Worm (Caenorhabditis elegans) whole organism, late embryonic: Measurements from ENCODE around the gene cyp-34A7.

Experiments used
- C08G9.2 ChIP-seq: sonication (generic microtip); optimal IDR thresholded peaks from 2 replicates; lab custom pipeline; 2016; ENCODE audit warnings: mild to moderate bottlenecking, missing genetic modification characterization, moderate library complexity, missing compliant biosample characterization
- C38D4.7 ChIP-seq: fragments of 200-800 bp; sonication (Bioruptor generic); optimal IDR thresholded peaks from 2 replicates; lab custom pipeline; 2018; ENCODE audit warnings: mild to moderate bottlenecking, missing genetic modification characterization, moderate library complexity, missing compliant biosample characterization
- F13H6.1 ChIP-seq: sonication (generic microtip); optimal IDR thresholded peaks from 2 replicates; lab custom pipeline; 2016; ENCODE audit warnings: missing genetic modification characterization, missing compliant biosample characterization
- ama-1 ChIP-seq: fragments of 150-350 bp; optimal IDR thresholded peaks from 2 replicates; lab custom pipeline; 2014
- dve-1 ChIP-seq: sonication (generic microtip); optimal IDR thresholded peaks from 2 replicates; lab custom pipeline; 2017; ENCODE audit warnings: antibody characterized with exemption, mild to moderate bottlenecking, missing genetic modification characterization, missing compliant biosample characterization
- elt-2 ChIP-seq: sonication (generic microtip); optimal IDR thresholded peaks from 2 replicates; lab custom pipeline; 2016; ENCODE audit warnings: missing genetic modification reagents, missing genetic modification characterization, missing compliant biosample characterization
- nfya-1 ChIP-seq: sonication (generic microtip); optimal IDR thresholded peaks from 2 replicates; lab custom pipeline; 2017; ENCODE audit warnings: missing genetic modification characterization, mild to moderate bottlenecking, missing compliant biosample characterization, antibody characterized with exemption, moderate library complexity
- pqm-1 ChIP-seq: sonication (generic microtip); optimal IDR thresholded peaks from 2 replicates; lab custom pipeline; 2016; ENCODE audit warnings: missing genetic modification characterization, missing compliant biosample characterization
- rnt-1 ChIP-seq: sonication (generic microtip); optimal IDR thresholded peaks from 2 replicates; lab custom pipeline; 2016; ENCODE audit warnings: missing genetic modification characterization, missing compliant biosample characterization
- tbx-2 ChIP-seq: sonication (generic microtip); optimal IDR thresholded peaks from 2 replicates; lab custom pipeline; 2016; ENCODE audit warnings: missing genetic modification characterization, missing compliant biosample characterization

- TF ChIP-seq ama-1 (lab: Kevin White, UChicago) (no peak), rnt-1 (tag; lab: Kevin White, UChicago) (no peak), F13H6.1 (tag; lab: Kevin White, UChicago) (no peak), tbx-2 (tag; lab: Kevin White, UChicago) (no peak), elt-2 (tag; lab: Kevin White, UChicago) (no peak), C08G9.2 (no peak), pqm-1 (tag; lab: Kevin White, UChicago) (no peak), C38D4.7 (GFP tag; lab: Kevin White, UChicago) (no peak), dve-1 (tag; lab: Kevin White, UChicago) (no peak), nfya-1 (no peak)
These were observed 16.8 kb upstream of the cyp-34A7 start for ce11 chrV:3980228-3980933.
